Worm (Caenorhabditis elegans): ENCODE results near the gene T04C12.33.

The T04C12.33 gene

DNA sequence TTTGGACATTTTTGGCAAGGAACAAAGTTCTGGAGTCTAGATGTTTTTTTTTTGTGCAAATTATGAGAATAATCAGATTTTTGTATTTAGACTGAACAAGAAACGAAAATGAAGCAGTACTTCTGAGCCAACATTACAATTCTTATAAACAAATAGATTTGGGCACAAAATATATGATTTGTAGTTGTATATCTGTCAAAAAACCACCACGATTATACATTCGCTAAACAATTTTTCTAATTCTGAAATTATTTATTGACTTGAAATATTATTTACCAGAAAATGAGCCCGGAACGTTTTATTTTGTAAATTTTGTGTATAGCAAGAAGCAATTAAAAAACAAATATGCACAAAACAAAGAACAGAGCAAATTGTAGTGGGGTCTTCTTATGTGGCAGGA is 19.4 kb downstream of the T04C12.33 start:
- TF ChIP-seq ztf-4 (tag; optimal IDR thresholded peaks at IDR 0.05): no peak
- TF ChIP-seq ama-1 (optimal IDR thresholded peaks at IDR 0.05): peak; percentile 20
- no peak for TF ChIP-seq fkh-10 (GFP tag; optimal IDR thresholded peaks at IDR 0.05)

DNA sequence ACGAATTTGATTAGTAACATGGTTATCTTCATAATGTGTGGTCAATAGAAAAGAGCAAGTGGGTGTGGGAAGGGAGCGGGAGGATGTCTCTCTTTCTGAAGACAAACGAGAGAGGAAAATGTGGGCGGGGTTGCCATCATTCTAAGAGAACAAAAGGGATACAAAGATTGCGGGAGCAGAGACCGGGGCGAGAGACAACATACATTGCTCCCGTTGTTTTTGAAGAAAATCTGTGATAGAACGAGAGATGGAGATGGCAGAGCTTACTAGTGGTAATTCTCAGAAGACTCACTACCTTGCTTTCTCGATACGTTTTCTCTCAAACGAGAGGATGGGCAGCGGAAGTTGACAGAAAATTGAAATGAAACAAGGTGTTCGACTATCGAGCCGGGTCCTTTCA is 21.3 kb downstream of the T04C12.33 start:
- no peak for TF ChIP-seq daf-12 (tag; optimal IDR thresholded peaks at IDR 0.05)
- TF ChIP-seq hmg-11 (tag; optimal IDR thresholded peaks at IDR 0.05): no peak

DNA sequence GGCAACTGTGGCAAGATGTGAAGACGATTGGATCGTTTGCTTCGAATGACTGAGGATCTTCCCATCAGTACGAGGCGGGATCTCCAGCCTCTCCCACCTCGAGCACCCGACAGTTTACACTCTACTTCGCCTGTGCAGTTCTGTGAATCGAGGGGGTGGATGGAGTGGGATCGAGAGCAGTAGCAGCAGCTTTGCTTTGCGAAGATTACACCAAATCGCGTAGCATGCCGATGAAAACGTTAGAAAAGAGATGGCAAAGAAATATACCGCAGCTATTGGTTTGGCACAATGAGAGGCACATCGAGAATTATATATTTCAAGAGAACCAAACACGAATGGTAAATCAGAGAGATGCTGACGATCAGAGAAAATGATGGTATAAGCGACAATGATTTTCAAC is 22.4 kb downstream of the T04C12.33 start, which contains the start of gene act-3:
TSS of gene act-3 (minus strand) at position 51 of the 400 bp plus-strand sequence.
- TF ChIP-seq egl-27 (tag; optimal IDR thresholded peaks at IDR 0.05) (no peak), daf-12 (tag; optimal IDR thresholded peaks at IDR 0.05) (no peak), ztf-4 (tag; optimal IDR thresholded peaks at IDR 0.05) (no peak), ama-1 (optimal IDR thresholded peaks at IDR 0.05) (no peak), lin-15B (tag; optimal IDR thresholded peaks at IDR 0.05) (no peak), nfya-1 (tag; optimal IDR thresholded peaks at IDR 0.05; ENCODE audit: insufficient read depth) (peak; percentile 40), pha-4 (tag; optimal IDR thresholded peaks at IDR 0.05) (peak; percentile 1), lin-39 (tag; optimal IDR thresholded peaks at IDR 0.05) (peak; percentile 27), nhr-11 (tag; optimal IDR thresholded peaks at IDR 0.05) (no peak)

DNA sequence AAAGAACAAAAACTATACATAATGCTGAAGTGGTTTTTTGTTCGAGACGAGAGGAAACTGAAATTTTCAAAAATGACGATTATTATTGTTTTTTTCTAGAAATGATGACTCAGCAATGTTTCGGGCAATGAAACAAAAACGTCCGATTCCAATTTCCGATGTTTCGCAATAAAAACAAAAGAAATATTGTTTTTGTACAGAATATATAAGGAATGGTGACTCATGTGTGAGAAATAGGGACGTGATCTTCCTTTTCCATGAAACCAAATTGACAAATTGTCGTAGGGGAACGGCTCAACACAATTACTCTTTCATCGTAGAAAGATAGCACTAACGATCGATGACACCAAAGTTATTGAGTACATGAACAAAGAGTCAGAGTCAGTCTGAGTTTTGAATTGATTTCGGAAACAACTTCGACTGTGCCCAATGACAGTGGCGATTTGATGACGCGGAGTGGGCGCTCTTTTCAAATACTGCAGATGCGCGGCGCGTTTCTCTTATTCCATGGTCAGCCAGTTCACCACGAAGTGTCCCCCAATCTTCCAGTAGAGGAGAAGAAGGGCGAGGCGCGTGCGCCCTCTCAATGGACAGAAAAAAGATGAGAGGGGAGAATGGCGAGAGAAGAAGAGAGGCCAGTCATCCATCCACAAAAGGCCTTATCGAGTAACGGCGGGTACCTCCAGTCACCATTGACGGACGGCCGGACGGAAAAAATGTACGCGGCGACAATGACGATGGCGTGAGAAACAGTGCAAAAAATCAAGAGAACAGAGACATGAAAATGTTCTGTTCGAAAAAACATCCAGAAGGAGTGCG is 23.4 kb downstream of the T04C12.33 start:
- TF ChIP-seq lsy-12 (tag; optimal IDR thresholded peaks at IDR 0.05) (no peak), nhr-77 (tag; optimal IDR thresholded peaks at IDR 0.05) (no peak), unc-62 (GFP tag; optimal IDR thresholded peaks at IDR 0.05) (no peak), nfya-1 (tag; optimal IDR thresholded peaks at IDR 0.05; ENCODE audit: insufficient read depth) (peak; percentile 78), snpc-4 (tag; optimal IDR thresholded peaks at IDR 0.05) (peak; percentile 28), nhr-11 (tag; optimal IDR thresholded peaks at IDR 0.05) (no peak), nhr-28 (tag; optimal IDR thresholded peaks at IDR 0.05) (no peak), nhr-23 (tag; optimal IDR thresholded peaks at IDR 0.05) (peak; percentile 26), egl-27 (tag; optimal IDR thresholded peaks at IDR 0.05) (no peak), ceh-82 (tag; optimal IDR thresholded peaks at IDR 0.05) (no peak), zag-1 (tag; optimal IDR thresholded peaks at IDR 0.05) (no peak), eor-1 (tag; optimal IDR thresholded peaks at IDR 0.05) (no peak), unc-39 (tag; optimal IDR thresholded peaks at IDR 0.05) (no peak), nhr-76 (tag; optimal IDR thresholded peaks at IDR 0.05) (no peak), lin-39 (tag; optimal IDR thresholded peaks at IDR 0.05) (no peak), ama-1 (optimal IDR thresholded peaks at IDR 0.05) (peak; percentile 64), elt-1 (tag; optimal IDR thresholded peaks at IDR 0.05) (no peak), mdl-1 (tag; optimal IDR thresholded peaks at IDR 0.05) (peak; percentile 23), ztf-11 (tag; optimal IDR thresholded peaks at IDR 0.05) (no peak), nhr-25 (tag; optimal IDR thresholded peaks at IDR 0.05) (peak; percentile 68), pha-4 (tag; optimal IDR thresholded peaks at IDR 0.05) (no peak), elt-3 (tag; optimal IDR thresholded peaks at IDR 0.05) (no peak), aly-2 (tag; optimal IDR thresholded peaks at IDR 0.05) (no peak), hmg-11 (tag; optimal IDR thresholded peaks at IDR 0.05) (peak; percentile 85), fkh-2 (tag; optimal IDR thresholded peaks at IDR 0.05) (no peak), elt-2 (tag; optimal IDR thresholded peaks at IDR 0.05) (no peak), ZK546.5 (tag; optimal IDR thresholded peaks at IDR 0.05) (no peak), jun-1 (tag; optimal IDR thresholded peaks at IDR 0.05) (no peak), skn-1 (tag; optimal IDR thresholded peaks at IDR 0.05) (no peak), daf-12 (tag; optimal IDR thresholded peaks at IDR 0.05) (no peak), egl-5 (tag; optimal IDR thresholded peaks at IDR 0.05) (no peak), sea-2 (GFP tag; optimal IDR thresholded peaks at IDR 0.05) (no peak), lin-15B (tag; optimal IDR thresholded peaks at IDR 0.05) (peak; percentile 61)

DNA sequence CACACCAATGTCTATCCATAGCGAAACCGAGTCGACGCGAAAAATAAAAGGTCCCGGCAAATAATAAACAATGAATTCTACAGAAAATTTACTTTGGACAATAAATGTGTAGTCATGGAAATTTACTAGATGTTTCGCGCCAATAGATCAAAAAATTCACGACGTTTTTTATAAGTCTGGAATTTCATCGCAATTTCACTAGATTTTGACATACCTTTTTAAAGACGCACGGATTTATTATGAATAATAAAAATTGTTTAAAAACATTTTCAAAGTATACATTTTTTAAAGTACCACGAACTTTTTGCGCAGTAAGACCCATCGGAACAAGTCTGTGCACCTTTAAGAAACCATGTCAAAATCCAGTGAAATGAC is 24.0 kb downstream of the T04C12.33 start:
- TF ChIP-seq tbx-2 (tag; optimal IDR thresholded peaks at IDR 0.05) (peak; percentile 34), ztf-4 (tag; optimal IDR thresholded peaks at IDR 0.05) (no peak), nhr-43 (tag; optimal IDR thresholded peaks at IDR 0.05; ENCODE audit: poor library complexity, severe bottlenecking) (peak; percentile 14)

Measured in whole organism, L3 larva.